Worm (Caenorhabditis elegans): ENCODE measurements around the gene irld-28.

DNA sequence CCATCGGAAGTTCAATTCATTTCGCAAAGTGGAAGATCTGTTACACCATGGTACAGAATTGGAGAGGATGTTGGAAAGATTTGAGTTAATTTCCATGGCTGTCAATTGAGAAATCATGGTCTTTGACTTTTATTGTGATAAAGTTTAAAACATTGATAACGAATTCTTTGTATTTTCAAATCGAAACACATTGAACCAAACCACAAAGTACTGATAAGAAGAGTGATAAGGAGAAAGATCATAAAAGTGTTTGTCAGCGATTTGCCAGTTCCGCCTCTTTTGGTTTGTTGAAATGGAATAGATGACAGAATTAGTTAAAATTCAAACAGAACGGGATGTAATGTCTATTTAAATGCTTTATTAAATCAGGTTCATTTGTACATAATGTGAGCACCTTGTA lies 8.9 kb downstream of the irld-28 start:
- TF ChIP-seq elt-3 (tag; optimal IDR thresholded peaks at IDR 0.05) (peak in 1 of 6 experiments; percentile 25), dpl-1 (GFP tag; optimal IDR thresholded peaks at IDR 0.05) (no peak), lin-35 (GFP tag; optimal IDR thresholded peaks at IDR 0.05) (peak in 1 of 2 experiments; percentile 15), ceh-82 (tag; optimal IDR thresholded peaks at IDR 0.05) (no peak), egl-27 (tag; optimal IDR thresholded peaks at IDR 0.05) (no peak), C04F5.9 (tag; optimal IDR thresholded peaks at IDR 0.05) (no peak), tbx-2 (tag; optimal IDR thresholded peaks at IDR 0.05) (no peak), nhr-28 (tag; optimal IDR thresholded peaks at IDR 0.05) (no peak), mdl-1 (tag; optimal IDR thresholded peaks at IDR 0.05) (no peak), fos-1 (tag; optimal IDR thresholded peaks at IDR 0.05) (no peak), zip-4 (GFP tag; optimal IDR thresholded peaks at IDR 0.05) (no peak)

Data from whole organism, L1 larva.